Worm (Caenorhabditis elegans) whole organism, L4 larva: ENCODE results near the gene dyf-2.

Experiments
- dmd-8 ChIP-seq: fragments of 200-800 bp; sonication (Bioruptor generic); IDR thresholded peaks from 2 replicates; pipeline ENCODE4 v1.3.6; 2022; ENCODE audit warnings: missing genetic modification characterization, missing compliant biosample characterization
- dpl-1 ChIP-seq: fragments of 150-350 bp; optimal IDR thresholded peaks from 2 replicates; lab custom pipeline; 2014; ENCODE audit warnings: missing biosample characterization, missing genetic modification reagents, missing genetic modification characterization
- hmg-1.1 ChIP-seq: fragments of 200-800 bp; sonication (Bioruptor generic); IDR thresholded peaks from 2 replicates; pipeline ENCODE4 v1.3.6; 2022; ENCODE audit warnings: missing genetic modification reagents, missing genetic modification characterization, missing compliant biosample characterization
- jun-1 ChIP-seq: fragments of 150-350 bp; optimal IDR thresholded peaks from 2 replicates; lab custom pipeline; 2014; ENCODE audit warnings: missing biosample characterization, missing genetic modification reagents, missing genetic modification characterization
- mep-1 ChIP-seq: fragments of 150-350 bp; sonication (generic microtip); optimal IDR thresholded peaks from 3 replicates; lab custom pipeline; 2014; ENCODE audit warnings: missing biosample characterization, missing genetic modification characterization
- nhr-10 ChIP-seq: fragments of 150-350 bp; optimal IDR thresholded peaks from 2 replicates; lab custom pipeline; 2014; ENCODE audit warnings: missing biosample characterization, missing genetic modification characterization
- nhr-25 ChIP-seq: sonication (generic microtip); optimal IDR thresholded peaks from 2 replicates; lab custom pipeline; 2017; ENCODE audit warnings: missing genetic modification characterization, mild to moderate bottlenecking, missing compliant biosample characterization, antibody characterized with exemption, moderate library complexity, borderline replicate concordance; ENCODE audit not compliant: insufficient read depth
- nhr-77 ChIP-seq: fragments of 150-350 bp; optimal IDR thresholded peaks from 2 replicates; lab custom pipeline; 2014; ENCODE audit warnings: missing biosample characterization, missing genetic modification characterization
- pha-4 ChIP-seq, 2 experiments: fragments of 150-350 bp in 1 of 2; fragments of 200-800 bp in 1 of 2; sonication (Bioruptor generic) in 1 of 2; IDR thresholded peaks in 1 of 2; optimal IDR thresholded peaks in 1 of 2; 2 replicates each; pipeline versions ENCODE4 v1.3.6 to Lab custom; 2014 to 2022; ENCODE audit warnings: missing genetic modification characterization in 2 of 2, missing genetic modification reagents in 2 of 2, missing biosample characterization in 1 of 2, missing compliant biosample characterization in 1 of 2
- snpc-4 ChIP-seq: fragments of 150-350 bp; optimal IDR thresholded peaks from 2 replicates; lab custom pipeline; 2014; ENCODE audit warnings: missing biosample characterization, missing genetic modification characterization
- tag-97 ChIP-seq: fragments of 200-800 bp; sonication (Bioruptor generic); IDR thresholded peaks from 2 replicates; pipeline ENCODE4 v1.3.6; 2022; ENCODE audit warnings: missing genetic modification characterization, missing compliant biosample characterization

DNA sequence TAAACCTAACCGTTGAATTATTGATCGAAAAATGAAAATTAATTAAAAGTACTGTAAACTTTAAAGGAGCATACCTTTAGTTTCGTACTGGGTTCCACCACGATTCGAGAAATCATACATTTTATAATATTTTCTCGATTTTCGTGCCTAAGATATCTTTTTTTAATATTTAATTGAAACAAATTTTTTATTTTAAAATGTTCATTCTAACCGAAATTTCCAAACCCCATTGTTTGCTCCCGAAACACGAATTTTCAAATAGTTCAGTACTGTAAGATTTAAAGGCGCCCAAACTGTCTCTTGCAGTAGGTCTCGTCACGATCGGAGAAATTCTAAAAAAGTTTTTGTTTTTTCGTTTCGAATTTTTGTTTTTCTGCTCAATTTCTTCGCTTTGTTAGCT, 28.7 kb upstream of the dyf-2 start:
- TF ChIP-seq hmg-1.1, result no peak
- TF ChIP-seq nhr-25 (tag; lab: Kevin White, UChicago), result no peak
- no peak for TF ChIP-seq tag-97
- no peak for TF ChIP-seq pha-4 (GFP tag; IDR thresholded peaks at IDR 0.05; lab: Robert Waterston, UW)
- TF ChIP-seq pha-4 (tag; optimal IDR thresholded peaks at IDR 0.05; lab: Kevin White, UChicago), result no peak
- no peak for TF ChIP-seq mep-1 (tag; lab: Kevin White, UChicago)
- TF ChIP-seq dpl-1 (GFP tag; lab: Kevin White, UChicago), result no peak
- TF ChIP-seq snpc-4 (tag; lab: Kevin White, UChicago), result no peak
- no peak for TF ChIP-seq nhr-10 (tag; lab: Kevin White, UChicago)
- TF ChIP-seq nhr-77 (tag; lab: Kevin White, UChicago), result no peak
- no peak for TF ChIP-seq jun-1 (tag; lab: Kevin White, UChicago)
- no peak for TF ChIP-seq dmd-8
